Fruit fly (Drosophila melanogaster) whole organism, pupa: ENCODE data around the gene kat80.

Source experiments
- CG10348 ChIP-seq: fragments of 200-800 bp; sonication (Bioruptor generic); IDR thresholded peaks from 2 replicates; pipeline ENCODE4 v1.3.6; 2022; ENCODE audit warnings: missing biosample characterization, missing genetic modification characterization
- CG12605 ChIP-seq: fragments of 200-800 bp; sonication (Bioruptor generic); IDR thresholded peaks from 2 replicates; pipeline ENCODE4 v1.3.6; 2022; ENCODE audit warnings: missing biosample characterization, missing genetic modification characterization
- CG14655 ChIP-seq: fragments of 200-800 bp; sonication (Bioruptor generic); optimal IDR thresholded peaks from 3 replicates; lab custom pipeline; 2017; ENCODE audit warnings: mild to moderate bottlenecking, missing biosample characterization, missing genetic modification reagents, missing genetic modification characterization
- CG15710 ChIP-seq: fragments of 200-800 bp; sonication (Bioruptor generic); optimal IDR thresholded peaks from 2 replicates; lab custom pipeline; 2018; ENCODE audit warnings: missing biosample characterization, mild to moderate bottlenecking, missing genetic modification characterization, moderate library complexity
- CG17806 ChIP-seq: fragments of 200-800 bp; sonication (Bioruptor generic); optimal IDR thresholded peaks from 2 replicates; lab custom pipeline; 2018; ENCODE audit warnings: missing biosample characterization, mild to moderate bottlenecking, missing genetic modification characterization, moderate library complexity
- CG32121 ChIP-seq: fragments of 200-800 bp; sonication (Bioruptor generic); IDR thresholded peaks from 2 replicates; pipeline ENCODE4 v1.3.6; 2022; ENCODE audit warnings: missing biosample characterization, missing genetic modification characterization
- CG34367 ChIP-seq: fragments of 200-800 bp; sonication (Bioruptor generic); optimal IDR thresholded peaks from 2 replicates; lab custom pipeline; 2018; ENCODE audit warnings: missing biosample characterization, mild to moderate bottlenecking, missing genetic modification characterization
- CG4496 ChIP-seq: fragments of 200-800 bp; sonication (Bioruptor generic); IDR thresholded peaks from 3 replicates; pipeline ENCODE4 v1.3.6; 2022; ENCODE audit warnings: missing biosample characterization, missing genetic modification characterization
- CG8159 ChIP-seq: fragments of 200-800 bp; sonication (Bioruptor generic); optimal IDR thresholded peaks from 3 replicates; lab custom pipeline; 2018; ENCODE audit warnings: missing biosample characterization, mild to moderate bottlenecking, missing genetic modification characterization, moderate library complexity
- CG8301 ChIP-seq: fragments of 200-800 bp; sonication (Bioruptor generic); optimal IDR thresholded peaks from 2 replicates; lab custom pipeline; 2018; ENCODE audit warnings: missing biosample characterization, mild to moderate bottlenecking, missing genetic modification characterization
- CG9948 ChIP-seq: fragments of 200-800 bp; sonication (Bioruptor generic); optimal IDR thresholded peaks from 2 replicates; lab custom pipeline; 2018; ENCODE audit warnings: missing biosample characterization, mild to moderate bottlenecking, missing genetic modification characterization, moderate library complexity
- D1 ChIP-seq: fragments of 200-800 bp; sonication (Bioruptor generic); optimal IDR thresholded peaks from 2 replicates; lab custom pipeline; 2018; ENCODE audit warnings: missing biosample characterization, mild to moderate bottlenecking, missing genetic modification characterization, moderate library complexity
- EcR ChIP-seq: fragments of 200-800 bp; sonication (Bioruptor generic); optimal IDR thresholded peaks from 3 replicates; lab custom pipeline; 2019; ENCODE audit warnings: missing biosample characterization, missing genetic modification characterization, mild to moderate bottlenecking, moderate library complexity, missing genetic modification reagents
- Ets98B ChIP-seq: fragments of 200-800 bp; sonication (Bioruptor generic); IDR thresholded peaks from 2 replicates; pipeline ENCODE4 v1.3.6; 2022; ENCODE audit warnings: missing biosample characterization, missing genetic modification characterization
- Pif1A ChIP-seq: fragments of 200-800 bp; sonication (Bioruptor generic); optimal IDR thresholded peaks from 3 replicates; lab custom pipeline; 2016; ENCODE audit warnings: missing biosample characterization, missing genetic modification characterization
- Pif1B ChIP-seq: fragments of 200-800 bp; sonication (Bioruptor generic); optimal IDR thresholded peaks from 3 replicates; lab custom pipeline; 2016; ENCODE audit warnings: missing biosample characterization, missing genetic modification characterization
- Snoo ChIP-seq: fragments of 200-800 bp; sonication (Bioruptor generic); optimal IDR thresholded peaks from 3 replicates; lab custom pipeline; 2017; ENCODE audit warnings: missing biosample characterization, mild to moderate bottlenecking, missing genetic modification characterization, inconsistent platforms
- fd96Ca ChIP-seq: fragments of 200-800 bp; sonication (Bioruptor generic); IDR thresholded peaks from 3 replicates; pipeline ENCODE4 v1.3.6; 2022; ENCODE audit warnings: missing biosample characterization, missing genetic modification characterization
- gl ChIP-seq: fragments of 200-800 bp; sonication (Bioruptor generic); optimal IDR thresholded peaks from 2 replicates; lab custom pipeline; 2018; ENCODE audit warnings: missing biosample characterization, mild to moderate bottlenecking, missing genetic modification characterization
- rn ChIP-seq: fragments of 200-800 bp; sonication (Bioruptor generic); IDR thresholded peaks from 2 replicates; pipeline ENCODE4 v1.3.6; 2022; ENCODE audit warnings: missing biosample characterization, missing genetic modification characterization

Gene kat80

dm6 chrX:16303636-16304035 lies 27.7 kb upstream of the kat80 start, which contains the start of gene CG3679:
Gene CG3679 (plus strand): TSS chrX:16303870.
- TF ChIP-seq CG17806 (tag; lab: Kevin White, UChicago) (no peak), Pif1A (GFP tag; lab: Kevin White, UChicago) (no peak), EcR (GFP tag; lab: Kevin White, UChicago) (no peak), rn (no peak), CG34367 (no peak), Snoo (tag; lab: Kevin White, UChicago) (no peak), D1 (tag; lab: Kevin White, UChicago) (no peak)

dm6 chrX:16297618-16298017 lies 21.6 kb upstream of the kat80 start, which contains the start of gene ERp44:
Gene ERp44 (minus strand): TSS chrX:16297718.
- TF ChIP-seq Pif1A (GFP tag; lab: Kevin White, UChicago) (no peak), CG4496 (GFP tag; lab: Robert Waterston, UW) (no peak), CG17806 (tag; lab: Kevin White, UChicago) (no peak), Snoo (tag; lab: Kevin White, UChicago) (no peak), CG14655 (GFP tag; lab: Kevin White, UChicago) (no peak), gl (tag; lab: Kevin White, UChicago) (no peak), CG12605 (GFP tag; lab: Robert Waterston, UW) (no peak), EcR (GFP tag; lab: Kevin White, UChicago) (no peak), CG10348 (GFP tag; lab: Robert Waterston, UW) (no peak), CG15710 (tag; lab: Kevin White, UChicago) (no peak), Ets98B (GFP tag; lab: Robert Waterston, UW) (no peak)

- TF ChIP-seq gl (tag; lab: Kevin White, UChicago) (no peak), Pif1A (GFP tag; lab: Kevin White, UChicago) (no peak), Pif1B (GFP tag; lab: Kevin White, UChicago) (peak; percentile 23), fd96Ca (GFP tag; lab: Robert Waterston, UW) (no peak), CG10348 (GFP tag; lab: Robert Waterston, UW) (no peak), CG14655 (GFP tag; lab: Kevin White, UChicago) (no peak), EcR (GFP tag; lab: Kevin White, UChicago) (no peak), CG4496 (GFP tag; lab: Robert Waterston, UW) (peak; percentile 66; the same call in 2 of the 3 replicates), CG32121 (GFP tag; lab: Robert Waterston, UW) (0 out of 2 replicates have a peak, but pooled peaks have one; percentile 27), CG8301 (tag; lab: Kevin White, UChicago) (no peak)
These were observed 20.7 kb upstream of the kat80 start, which contains the start of gene CG3632 for dm6 chrX:16296423-16297292. Gene CG3632 (plus strand): TSS chrX:16296671.

dm6 chrX:16292646-16293045 lies 16.7 kb upstream of the kat80 start:
- TF ChIP-seq CG34367 (no peak), rn (no peak)

dm6 chrX:16288999-16289398 lies 13.0 kb upstream of the kat80 start:
- no peak for TF ChIP-seq CG4496 (GFP tag; lab: Robert Waterston, UW)
- TF ChIP-seq CG9948 (tag; lab: Kevin White, UChicago) = no peak
- no peak for TF ChIP-seq EcR (GFP tag; lab: Kevin White, UChicago)
- no peak for TF ChIP-seq Pif1B (GFP tag; lab: Kevin White, UChicago)
- no peak for TF ChIP-seq CG8159 (tag; lab: Kevin White, UChicago)
- TF ChIP-seq CG32121 (GFP tag; lab: Robert Waterston, UW) = no peak
- TF ChIP-seq CG14655 (GFP tag; lab: Kevin White, UChicago) = no peak
- no peak for TF ChIP-seq D1 (tag; lab: Kevin White, UChicago)
- no peak for TF ChIP-seq CG17806 (tag; lab: Kevin White, UChicago)
- TF ChIP-seq CG8301 (tag; lab: Kevin White, UChicago) = no peak
- TF ChIP-seq CG15710 (tag; lab: Kevin White, UChicago) = no peak
- TF ChIP-seq CG12605 (GFP tag; lab: Robert Waterston, UW) = no peak
- no peak for TF ChIP-seq Snoo (tag; lab: Kevin White, UChicago)
- no peak for TF ChIP-seq Pif1A (GFP tag; lab: Kevin White, UChicago)
- TF ChIP-seq Ets98B (GFP tag; lab: Robert Waterston, UW) = no peak

- TF ChIP-seq Pif1B (GFP tag; lab: Kevin White, UChicago) (no peak), CG15710 (tag; lab: Kevin White, UChicago) (peak; percentile 10)
- TF ChIP-seq, all 21 proteins: peak for 1
These were observed 12.5 kb upstream of the kat80 start, which contains the start of the genes CG32576 and caz for dm6 chrX:16288492-16288964. Gene CG32576 (minus strand): TSS chrX:16288533. Gene caz (plus strand): TSS chrX:16288810.
